Worm (Caenorhabditis elegans): ENCODE measurements around the gene M106.3.
A peak's percentile ranks its signal among the peaks of the same experiment; 100 is the strongest.

Gene M106.3

ce11 chrII:10868670-10869246 is 8.0 kb upstream of the M106.3 start, which contains the start of the genes gmps-1 and cap-2:
gmps-1 (minus strand) TSS chrII:10868720.
cap-2 (plus strand) TSS chrII:10869196.
- no peak for TF ChIP-seq gmeb-2 (tag; optimal IDR thresholded peaks at IDR 0.05)
- peak; percentile 95 for TF ChIP-seq nfya-1 (tag; optimal IDR thresholded peaks at IDR 0.05)
- no peak for TF ChIP-seq F13H6.1 (tag; optimal IDR thresholded peaks at IDR 0.05)
- peak; percentile 1 for TF ChIP-seq unc-55 (GFP tag; optimal IDR thresholded peaks at IDR 0.05)
- TF ChIP-seq lin-11 (tag; optimal IDR thresholded peaks at IDR 0.05) = peak; percentile 6
- TF ChIP-seq fkh-6 (tag; optimal IDR thresholded peaks at IDR 0.05) = no peak
- peak; percentile 22 for TF ChIP-seq ets-4 (tag; optimal IDR thresholded peaks at IDR 0.05)
- peak; percentile 98 for TF ChIP-seq ceh-48 (tag; optimal IDR thresholded peaks at IDR 0.05)
- TF ChIP-seq ceh-34 (tag; optimal IDR thresholded peaks at IDR 0.05) = peak; percentile 71
- peak; percentile 78 for TF ChIP-seq ceh-31 (tag; optimal IDR thresholded peaks at IDR 0.05)
- TF ChIP-seq elt-2 (tag; optimal IDR thresholded peaks at IDR 0.05) = peak; percentile 63
- peak; percentile 30 for TF ChIP-seq unc-86 (tag; optimal IDR thresholded peaks at IDR 0.05)
- peak; percentile 53; the same call in 1 of the 2 replicates for TF ChIP-seq unc-3 (GFP tag; conservative IDR thresholded peaks at IDR 0.05)
- no peak for TF ChIP-seq unc-3 (tag; optimal IDR thresholded peaks at IDR 0.05)
- peak; percentile 40 for TF ChIP-seq ceh-14 (tag; optimal IDR thresholded peaks at IDR 0.05)
- TF ChIP-seq pha-2 (tag; optimal IDR thresholded peaks at IDR 0.05) = peak; percentile 10
- TF ChIP-seq ztf-16 (tag; optimal IDR thresholded peaks at IDR 0.05) = peak; percentile 11
- TF ChIP-seq hlh-30 (tag; optimal IDR thresholded peaks at IDR 0.05; ENCODE audit: insufficient read depth) = no peak
- TF ChIP-seq hlh-8 (tag; optimal IDR thresholded peaks at IDR 0.05) = peak; percentile 19
- peak; percentile 9 for TF ChIP-seq pat-9 (tag; optimal IDR thresholded peaks at IDR 0.05)
- peak; percentile 36 for TF ChIP-seq dve-1 (tag; optimal IDR thresholded peaks at IDR 0.05)
- peak; percentile 2 for TF ChIP-seq ceh-2 (tag; optimal IDR thresholded peaks at IDR 0.05)
- peak; percentile 5 for TF ChIP-seq eyg-1 (tag; optimal IDR thresholded peaks at IDR 0.05)
- TF ChIP-seq unc-42 (tag; optimal IDR thresholded peaks at IDR 0.05) = peak; percentile 69
- TF ChIP-seq tbx-2 (tag; optimal IDR thresholded peaks at IDR 0.05) = peak; percentile 80
- TF ChIP-seq C08G9.2 (tag; optimal IDR thresholded peaks at IDR 0.05) = peak; percentile 47
- TF ChIP-seq tbx-7 (tag; optimal IDR thresholded peaks at IDR 0.05) = no peak
- peak; percentile 29 for TF ChIP-seq rnt-1 (tag; optimal IDR thresholded peaks at IDR 0.05)
- peak; percentile 76 for TF ChIP-seq ceh-18 (tag; optimal IDR thresholded peaks at IDR 0.05)
- no peak for TF ChIP-seq hlh-13 (GFP tag; optimal IDR thresholded peaks at IDR 0.05)
- peak; percentile 56 for TF ChIP-seq pax-1 (tag; optimal IDR thresholded peaks at IDR 0.05)
- no peak for TF ChIP-seq sox-4 (tag; optimal IDR thresholded peaks at IDR 0.05)
- TF ChIP-seq ceh-45 (GFP tag; IDR thresholded peaks at IDR 0.05) = no peak

ce11 chrII:10867219-10867618 is 6.5 kb upstream of the M106.3 start:
- no peak for TF ChIP-seq odd-2 (tag; optimal IDR thresholded peaks at IDR 0.05)
- peak; percentile 59 for TF ChIP-seq ceh-18 (tag; optimal IDR thresholded peaks at IDR 0.05)
- TF ChIP-seq fkh-10 (GFP tag; optimal IDR thresholded peaks at IDR 0.05) = no peak
- TF ChIP-seq C08G9.2 (tag; optimal IDR thresholded peaks at IDR 0.05) = no peak
- no peak for TF ChIP-seq ceh-2 (tag; optimal IDR thresholded peaks at IDR 0.05)

ce11 chrII:10862749-10863656 is 2.3 kb upstream of the M106.3 start:
- TF ChIP-seq unc-42 (tag; optimal IDR thresholded peaks at IDR 0.05) = no peak
- TF ChIP-seq mec-3 (tag; optimal IDR thresholded peaks at IDR 0.05; ENCODE audit: borderline replicate concordance) = no peak
- no peak for TF ChIP-seq odd-2 (tag; optimal IDR thresholded peaks at IDR 0.05)
- TF ChIP-seq nfya-1 (tag; optimal IDR thresholded peaks at IDR 0.05) = peak; percentile 2
- TF ChIP-seq fkh-10 (GFP tag; optimal IDR thresholded peaks at IDR 0.05) = no peak
- no peak for TF ChIP-seq ceh-14 (tag; optimal IDR thresholded peaks at IDR 0.05)
- TF ChIP-seq npax-4 (tag; optimal IDR thresholded peaks at IDR 0.05) = no peak
- TF ChIP-seq unc-86 (tag; optimal IDR thresholded peaks at IDR 0.05) = no peak

All from whole organism, late embryonic.